Worm (Caenorhabditis elegans) whole organism, L4/young adult: Measurements from ENCODE around the gene F01D5.8.

ENCODE experiments used
- W03F9.2 ChIP-seq: fragments of 150-350 bp; optimal IDR thresholded peaks from 2 replicates; lab custom pipeline; 2014; ENCODE audit warnings: missing biosample characterization, missing genetic modification characterization
- dao-5 ChIP-seq: sonication (generic microtip); optimal IDR thresholded peaks from 2 replicates; lab custom pipeline; 2016; ENCODE audit warnings: missing genotype, missing genetic modification characterization, moderate library complexity, missing compliant biosample characterization
- him-1 ChIP-seq: sonication (generic microtip); optimal IDR thresholded peaks from 2 replicates; lab custom pipeline; 2016; ENCODE audit warnings: missing genotype, missing genetic modification reagents, missing genetic modification characterization, missing compliant biosample characterization

ce11 chrII:13974136-13974535, 36.4 kb upstream of the F01D5.8 start:
- TF ChIP-seq him-1 (tag; lab: Kevin White, UChicago): no peak
- no peak for TF ChIP-seq W03F9.2 (tag; lab: Kevin White, UChicago)
- no peak for TF ChIP-seq dao-5
